Worm (Caenorhabditis elegans) whole organism, L3 larva: Measurements from ENCODE around the gene ncs-1.

Experiments
- aly-2 ChIP-seq: fragments of 150-350 bp; optimal IDR thresholded peaks from 2 replicates; lab custom pipeline; 2014; ENCODE audit warnings: missing biosample characterization, missing genetic modification characterization
- jun-1 ChIP-seq: fragments of 150-350 bp; optimal IDR thresholded peaks from 2 replicates; lab custom pipeline; 2014; ENCODE audit warnings: missing biosample characterization, missing genetic modification reagents, missing genetic modification characterization
- nfya-1 ChIP-seq: sonication (generic microtip); optimal IDR thresholded peaks from 2 replicates; lab custom pipeline; 2017; ENCODE audit warnings: missing genetic modification characterization, mild to moderate bottlenecking, missing compliant biosample characterization, antibody characterized with exemption, moderate library complexity; ENCODE audit not compliant: insufficient read depth
- nhr-25 ChIP-seq: sonication (generic microtip); optimal IDR thresholded peaks from 2 replicates; lab custom pipeline; 2017; ENCODE audit warnings: missing biosample characterization, missing genetic modification characterization
- pqm-1 ChIP-seq: fragments of 150-350 bp; optimal IDR thresholded peaks from 2 replicates; lab custom pipeline; 2017; ENCODE audit warnings: missing biosample characterization, missing genetic modification characterization, inconsistent platforms
- zag-1 ChIP-seq: fragments of 150-350 bp; optimal IDR thresholded peaks from 2 replicates; lab custom pipeline; 2014; ENCODE audit warnings: missing biosample characterization, missing genetic modification characterization
- ztf-11 ChIP-seq: fragments of 150-350 bp; optimal IDR thresholded peaks from 2 replicates; lab custom pipeline; 2014; ENCODE audit warnings: missing biosample characterization, missing genetic modification characterization

DNA sequence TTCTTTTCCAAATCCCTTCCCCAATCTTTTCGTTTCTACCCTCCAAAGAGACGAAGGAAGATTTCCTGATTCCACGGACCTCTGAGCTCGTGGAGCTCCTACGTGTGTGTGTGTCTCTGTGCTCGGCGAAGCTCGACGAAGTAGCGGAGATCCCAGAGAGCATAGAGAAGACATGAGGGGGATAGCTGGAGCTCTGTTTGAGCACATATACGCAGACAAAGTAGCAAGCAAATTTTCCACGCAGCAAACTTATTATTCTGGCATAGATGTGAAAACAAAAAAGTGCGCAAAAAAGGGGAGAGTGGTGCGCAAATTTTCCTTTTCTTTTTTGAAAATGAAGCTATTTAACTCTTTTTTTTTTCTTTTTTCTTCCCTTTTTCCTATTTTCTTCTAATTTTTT, 30.2 kb downstream of the ncs-1 start:
- no peak for TF ChIP-seq pqm-1 (tag; lab: Kevin White, UChicago)
- no peak for TF ChIP-seq ztf-11
- no peak for TF ChIP-seq aly-2
- TF ChIP-seq nfya-1 (tag; lab: Kevin White, UChicago): peak; percentile 55
- TF ChIP-seq jun-1 (tag; lab: Kevin White, UChicago): no peak
- no peak for TF ChIP-seq nhr-25 (tag; lab: Kevin White, UChicago)
- TF ChIP-seq zag-1 (tag; lab: Kevin White, UChicago): no peak
